Fruit fly (Drosophila melanogaster): Measurements from ENCODE around the gene Abca3.

The Abca3 gene

dm6 chrX:21323933-21324688 is 17.6 kb upstream of the Abca3 start, which contains the start of the genes Dd and CG1486:
Gene Dd, minus strand, starts transcription at chrX:21324009.
Gene CG1486, plus strand, starts transcription at chrX:21324046.
- TF ChIP-seq Dfd (GFP tag; optimal IDR thresholded peaks at IDR 0.05) (peak; percentile 25), HLH106 (tag; optimal IDR thresholded peaks at IDR 0.05) (peak; percentile 4), Dif (GFP tag; optimal IDR thresholded peaks at IDR 0.05; ENCODE audit: partially characterized antibody) (no peak), CG32264 (GFP tag; optimal IDR thresholded peaks at IDR 0.05) (no peak), CrebA (GFP tag; optimal IDR thresholded peaks at IDR 0.05; ENCODE audit: borderline replicate concordance) (no peak), Hnf4 (GFP tag; optimal IDR thresholded peaks at IDR 0.05) (no peak), Abd-B (GFP tag; optimal IDR thresholded peaks at IDR 0.05) (no peak), pan (optimal IDR thresholded peaks at IDR 0.05) (no peak), h (GFP tag; optimal IDR thresholded peaks at IDR 0.05) (peak; percentile 33), fru (GFP tag; optimal IDR thresholded peaks at IDR 0.05) (no peak), Myc (optimal IDR thresholded peaks at IDR 0.05) (peak; percentile 30), Jra (GFP tag; optimal IDR thresholded peaks at IDR 0.05) (peak; percentile 28), Rel (GFP tag; optimal IDR thresholded peaks at IDR 0.05) (no peak), Rel (tag; optimal IDR thresholded peaks at IDR 0.05) (peak; percentile 22), Hr78 (GFP tag; optimal IDR thresholded peaks at IDR 0.05) (no peak), sage (GFP tag; optimal IDR thresholded peaks at IDR 0.05) (no peak), jim (GFP tag; optimal IDR thresholded peaks at IDR 0.05) (no peak)

- no peak for TF ChIP-seq N (GFP tag; optimal IDR thresholded peaks at IDR 0.05)
- TF ChIP-seq Rel (GFP tag; optimal IDR thresholded peaks at IDR 0.05) = no peak
- TF ChIP-seq Rel (tag; optimal IDR thresholded peaks at IDR 0.05) = peak; percentile 20
Measured at dm6 chrX:21323171-21323695, 16.8 kb upstream of the Abca3 start.

dm6 chrX:21322289-21322981 is 16.0 kb upstream of the Abca3 start:
- TF ChIP-seq HLH106 (tag; optimal IDR thresholded peaks at IDR 0.05) (peak; percentile 72), Dfd (GFP tag; optimal IDR thresholded peaks at IDR 0.05) (no peak), h (GFP tag; optimal IDR thresholded peaks at IDR 0.05) (peak; percentile 79), sage (GFP tag; optimal IDR thresholded peaks at IDR 0.05) (peak; percentile 12), fru (GFP tag; optimal IDR thresholded peaks at IDR 0.05) (peak; percentile 75), foxo (GFP tag; optimal IDR thresholded peaks at IDR 0.05) (peak in 1 of 2 experiments; percentile 68), usp (GFP tag; optimal IDR thresholded peaks at IDR 0.05) (no peak), Sp1 (GFP tag; optimal IDR thresholded peaks at IDR 0.05) (no peak), Abd-B (GFP tag; optimal IDR thresholded peaks at IDR 0.05) (no peak), CG9705 (GFP tag; optimal IDR thresholded peaks at IDR 0.05) (peak; percentile 10)

dm6 chrX:21319202-21319772 is 12.8 kb upstream of the Abca3 start, which contains the start of the genes SLIRP1 and anox:
Gene SLIRP1, minus strand, starts transcription at chrX:21319296.
Gene anox, minus strand, starts transcription at chrX:21319296.
- TF ChIP-seq Mio (GFP tag; optimal IDR thresholded peaks at IDR 0.05) (no peak), br (GFP tag; optimal IDR thresholded peaks at IDR 0.05) (peak; percentile 61), Jra (GFP tag; optimal IDR thresholded peaks at IDR 0.05) (peak; percentile 50), CG32264 (GFP tag; optimal IDR thresholded peaks at IDR 0.05) (peak; percentile 43), woc (GFP tag; optimal IDR thresholded peaks at IDR 0.05) (peak; percentile 92), Myc (optimal IDR thresholded peaks at IDR 0.05) (no peak), dmrt93B (GFP tag; optimal IDR thresholded peaks at IDR 0.05) (peak; percentile 85), Dif (GFP tag; optimal IDR thresholded peaks at IDR 0.05; ENCODE audit: partially characterized antibody) (no peak), sv (GFP tag; optimal IDR thresholded peaks at IDR 0.05) (peak; percentile 83), Hnf4 (GFP tag; optimal IDR thresholded peaks at IDR 0.05) (peak; percentile 71), OdsH (GFP tag; optimal IDR thresholded peaks at IDR 0.05) (peak; percentile 82), N (GFP tag; optimal IDR thresholded peaks at IDR 0.05) (no peak), fru (GFP tag; optimal IDR thresholded peaks at IDR 0.05) (peak; percentile 85), rgr (GFP tag; optimal IDR thresholded peaks at IDR 0.05) (peak; percentile 79), jim (GFP tag; optimal IDR thresholded peaks at IDR 0.05) (no peak), ey (GFP tag; optimal IDR thresholded peaks at IDR 0.05) (peak; percentile 76), Abd-B (GFP tag; optimal IDR thresholded peaks at IDR 0.05) (no peak), pan (optimal IDR thresholded peaks at IDR 0.05) (no peak), CrebA (GFP tag; optimal IDR thresholded peaks at IDR 0.05; ENCODE audit: borderline replicate concordance) (no peak), HLH106 (tag; optimal IDR thresholded peaks at IDR 0.05) (peak; percentile 88), Hr83 (GFP tag; optimal IDR thresholded peaks at IDR 0.05; ENCODE audit: poor library complexity, severe bottlenecking) (peak; percentile 32), tai (GFP tag; optimal IDR thresholded peaks at IDR 0.05) (no peak), dsf (GFP tag; optimal IDR thresholded peaks at IDR 0.05; ENCODE audit: borderline replicate concordance) (no peak), usp (GFP tag; optimal IDR thresholded peaks at IDR 0.05) (no peak), CG9705 (GFP tag; optimal IDR thresholded peaks at IDR 0.05) (peak; percentile 74), foxo (GFP tag; optimal IDR thresholded peaks at IDR 0.05) (peak in 1 of 2 experiments; percentile 85), lola (GFP tag; optimal IDR thresholded peaks at IDR 0.05) (no peak), psq (GFP tag; optimal IDR thresholded peaks at IDR 0.05) (peak; percentile 76), GATAd (GFP tag; optimal IDR thresholded peaks at IDR 0.05) (no peak), sage (GFP tag; optimal IDR thresholded peaks at IDR 0.05) (peak; percentile 23), h (GFP tag; optimal IDR thresholded peaks at IDR 0.05) (peak; percentile 80), Rel (GFP tag; optimal IDR thresholded peaks at IDR 0.05) (no peak), Rel (tag; optimal IDR thresholded peaks at IDR 0.05) (peak; percentile 56), Vsx2 (GFP tag; optimal IDR thresholded peaks at IDR 0.05; ENCODE audit: partially characterized antibody) (no peak)
